Worm (Caenorhabditis elegans): ENCODE measurements around the gene T19D12.5.

The T19D12.5 gene

ce11 chrII:6598050-6598449 is 38.0 kb downstream of the T19D12.5 start, which contains the start of gene dnj-8:
dnj-8 (minus strand) TSS chrII:6598080.
- no peak for TF ChIP-seq pros-1 (tag; optimal IDR thresholded peaks at IDR 0.05)
- TF ChIP-seq unc-3 (GFP tag; conservative IDR thresholded peaks at IDR 0.05), result no peak
- no peak for TF ChIP-seq unc-3 (tag; optimal IDR thresholded peaks at IDR 0.05)
- TF ChIP-seq pat-9 (tag; optimal IDR thresholded peaks at IDR 0.05), result no peak
- peak; percentile 41 for TF ChIP-seq nfya-1 (tag; optimal IDR thresholded peaks at IDR 0.05)
- TF ChIP-seq K02D7.2 (tag; optimal IDR thresholded peaks at IDR 0.05), result no peak
- TF ChIP-seq ama-1 (optimal IDR thresholded peaks at IDR 0.05), result no peak
- TF ChIP-seq C08G9.2 (tag; optimal IDR thresholded peaks at IDR 0.05), result no peak
- no peak for TF ChIP-seq lin-11 (tag; optimal IDR thresholded peaks at IDR 0.05)
- peak; percentile 65 for TF ChIP-seq ceh-48 (tag; optimal IDR thresholded peaks at IDR 0.05)
- TF ChIP-seq ztf-16 (tag; optimal IDR thresholded peaks at IDR 0.05), result no peak

- no peak for TF ChIP-seq ceh-6 (GFP tag; optimal IDR thresholded peaks at IDR 0.05)
- no peak for TF ChIP-seq ceh-9 (tag; optimal IDR thresholded peaks at IDR 0.05)
- TF ChIP-seq mec-3 (tag; optimal IDR thresholded peaks at IDR 0.05; ENCODE audit: borderline replicate concordance), result no peak
- TF ChIP-seq lim-6 (tag; optimal IDR thresholded peaks at IDR 0.05), result no peak
- no peak for TF ChIP-seq hlh-13 (GFP tag; optimal IDR thresholded peaks at IDR 0.05)
- TF ChIP-seq pha-2 (tag; optimal IDR thresholded peaks at IDR 0.05), result no peak
- TF ChIP-seq ztf-16 (tag; optimal IDR thresholded peaks at IDR 0.05), result no peak
- TF ChIP-seq Y22D7AL.16 (tag; optimal IDR thresholded peaks at IDR 0.05), result no peak
- TF ChIP-seq hlh-15 (tag; optimal IDR thresholded peaks at IDR 0.05), result no peak
- TF ChIP-seq C38D4.7 (GFP tag; optimal IDR thresholded peaks at IDR 0.05), result no peak
- no peak for TF ChIP-seq ama-1 (optimal IDR thresholded peaks at IDR 0.05)
- no peak for TF ChIP-seq hlh-30 (tag; optimal IDR thresholded peaks at IDR 0.05; ENCODE audit: insufficient read depth)
- no peak for TF ChIP-seq hlh-6 (tag; optimal IDR thresholded peaks at IDR 0.05)
- TF ChIP-seq K02D7.2 (tag; optimal IDR thresholded peaks at IDR 0.05), result no peak
- TF ChIP-seq dve-1 (tag; optimal IDR thresholded peaks at IDR 0.05), result no peak
- no peak for TF ChIP-seq tbx-2 (tag; optimal IDR thresholded peaks at IDR 0.05)
- TF ChIP-seq hlh-8 (tag; optimal IDR thresholded peaks at IDR 0.05), result no peak
- TF ChIP-seq elt-4 (tag; optimal IDR thresholded peaks at IDR 0.05), result no peak
Observed at ce11 chrII:6597507-6597906, 38.5 kb downstream of the T19D12.5 start.

- TF ChIP-seq unc-42 (tag; optimal IDR thresholded peaks at IDR 0.05), result no peak
- TF ChIP-seq madf-2 (tag; optimal IDR thresholded peaks at IDR 0.05), result no peak
- no peak for TF ChIP-seq ceh-22 (tag; optimal IDR thresholded peaks at IDR 0.05)
Observed at ce11 chrII:6594151-6594550, 41.9 kb downstream of the T19D12.5 start, which contains the start of gene aipr-1. aipr-1 (minus strand) TSS chrII:6594251.

- TF ChIP-seq elt-4 (tag; optimal IDR thresholded peaks at IDR 0.05) (no peak), odd-2 (tag; optimal IDR thresholded peaks at IDR 0.05) (no peak), pag-3 (tag; optimal IDR thresholded peaks at IDR 0.05; ENCODE audit: borderline replicate concordance) (no peak), madf-2 (tag; optimal IDR thresholded peaks at IDR 0.05) (no peak), ceh-14 (tag; optimal IDR thresholded peaks at IDR 0.05) (no peak), C08G9.2 (tag; optimal IDR thresholded peaks at IDR 0.05) (no peak), sox-4 (tag; optimal IDR thresholded peaks at IDR 0.05) (no peak), pat-9 (tag; optimal IDR thresholded peaks at IDR 0.05) (no peak), dmd-4 (tag; optimal IDR thresholded peaks at IDR 0.05; ENCODE audit: borderline replicate concordance) (no peak), hlh-8 (tag; optimal IDR thresholded peaks at IDR 0.05) (no peak)
Observed at ce11 chrII:6592251-6592650, 43.8 kb downstream of the T19D12.5 start, which contains the start of gene C56C10.9. C56C10.9 (minus strand) TSS chrII:6592351.

- TF ChIP-seq ceh-22 (tag; optimal IDR thresholded peaks at IDR 0.05) (no peak), C38D4.7 (GFP tag; optimal IDR thresholded peaks at IDR 0.05) (no peak), ceh-18 (tag; optimal IDR thresholded peaks at IDR 0.05) (no peak), lim-6 (tag; optimal IDR thresholded peaks at IDR 0.05) (no peak), pros-1 (tag; optimal IDR thresholded peaks at IDR 0.05) (no peak), elt-4 (tag; optimal IDR thresholded peaks at IDR 0.05) (no peak), unc-55 (GFP tag; optimal IDR thresholded peaks at IDR 0.05) (no peak), fkh-6 (tag; optimal IDR thresholded peaks at IDR 0.05) (no peak), Y22D7AL.16 (tag; optimal IDR thresholded peaks at IDR 0.05) (no peak), hlh-13 (GFP tag; optimal IDR thresholded peaks at IDR 0.05) (no peak), dve-1 (tag; optimal IDR thresholded peaks at IDR 0.05) (no peak)
Observed at ce11 chrII:6591000-6591399, 45.0 kb downstream of the T19D12.5 start.
